Worm (Caenorhabditis elegans): ENCODE measurements around the gene Y38E10A.24.

DNA sequence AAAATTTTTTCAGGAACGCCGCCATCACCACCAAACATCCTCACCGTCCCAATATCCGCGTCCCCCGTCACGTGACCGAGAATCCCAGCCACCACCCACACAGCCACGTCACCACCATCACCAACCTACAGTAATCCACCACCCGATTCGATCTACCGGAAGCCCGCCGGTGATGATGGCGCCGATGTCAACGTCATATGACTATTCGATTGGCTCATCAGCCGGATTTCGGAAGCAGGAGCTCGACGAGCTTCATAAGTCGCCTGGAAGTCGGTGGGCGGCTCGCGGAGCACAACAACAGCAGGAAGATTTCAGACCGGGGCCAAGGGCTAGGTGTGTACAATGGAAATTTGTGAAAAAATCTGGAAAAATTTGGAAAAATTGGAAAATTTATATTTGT is 17.3 kb downstream of the Y38E10A.24 start:
- TF ChIP-seq mep-1 (tag; optimal IDR thresholded peaks at IDR 0.05) (no peak), sup-37 (GFP tag; optimal IDR thresholded peaks at IDR 0.05) (no peak), unc-62 (GFP tag; optimal IDR thresholded peaks at IDR 0.05) (no peak), ama-1 (optimal IDR thresholded peaks at IDR 0.05) (no peak), nhr-237 (tag; optimal IDR thresholded peaks at IDR 0.05) (no peak), C04F5.9 (tag; optimal IDR thresholded peaks at IDR 0.05) (no peak), ceh-63 (GFP tag; optimal IDR thresholded peaks at IDR 0.05) (no peak), nhr-11 (tag; optimal IDR thresholded peaks at IDR 0.05) (no peak), mdl-1 (tag; optimal IDR thresholded peaks at IDR 0.05) (no peak), elt-3 (tag; optimal IDR thresholded peaks at IDR 0.05) (no peak)
